Fruit fly (Drosophila melanogaster) whole organism, embryonic: ENCODE results near the gene CG12017.

Experiments
- Atf3 ChIP-seq: fragments of 200-800 bp; sonication (Bioruptor generic); optimal IDR thresholded peaks from 3 replicates; lab custom pipeline; 2016; ENCODE audit warnings: missing biosample characterization, missing genetic modification characterization
- Blimp-1 ChIP-seq: fragments of 200-800 bp; sonication (Bioruptor generic); optimal IDR thresholded peaks from 3 replicates; lab custom pipeline; 2018; ENCODE audit warnings: missing biosample characterization, missing genetic modification characterization, mild to moderate bottlenecking, moderate library complexity, missing genetic modification reagents
- CG10321 ChIP-seq: fragments of 200-800 bp; sonication (Bioruptor generic); IDR thresholded peaks from 2 replicates; pipeline ENCODE4 v1.3.6; 2022; ENCODE audit warnings: missing biosample characterization, missing genetic modification characterization
- CG12155 ChIP-seq: fragments of 200-800 bp; sonication (Bioruptor generic); optimal IDR thresholded peaks from 3 replicates; lab custom pipeline; 2016; ENCODE audit warnings: missing biosample characterization, missing genetic modification characterization
- CG13296 ChIP-seq: fragments of 200-800 bp; sonication (Bioruptor generic); optimal IDR thresholded peaks from 3 replicates; lab custom pipeline; 2018; ENCODE audit warnings: missing biosample characterization, mild to moderate bottlenecking, missing genetic modification characterization
- CG14441 ChIP-seq: fragments of 200-800 bp; sonication (Bioruptor generic); IDR thresholded peaks from 2 replicates; pipeline ENCODE4 v1.3.6; 2022; ENCODE audit warnings: missing biosample characterization, missing genetic modification characterization
- CG16813 ChIP-seq: fragments of 200-800 bp; sonication (Bioruptor generic); IDR thresholded peaks from 3 replicates; pipeline ENCODE4 v1.3.6; 2022; ENCODE audit warnings: missing biosample characterization, missing genetic modification characterization; ENCODE audit not compliant: partially characterized antibody
- CG16815 ChIP-seq: fragments of 200-800 bp; sonication (Bioruptor generic); optimal IDR thresholded peaks from 3 replicates; lab custom pipeline; 2017; ENCODE audit warnings: missing biosample characterization, mild to moderate bottlenecking, missing genetic modification characterization
- CG17186 ChIP-seq: fragments of 200-800 bp; sonication (Bioruptor generic); optimal IDR thresholded peaks from 3 replicates; lab custom pipeline; 2017; ENCODE audit warnings: missing biosample characterization, missing genetic modification reagents, missing genetic modification characterization
- CG18619 ChIP-seq: fragments of 200-800 bp; sonication (Bioruptor generic); optimal IDR thresholded peaks from 3 replicates; lab custom pipeline; 2017; ENCODE audit warnings: missing biosample characterization, mild to moderate bottlenecking, missing genetic modification characterization
- CG2889 ChIP-seq: fragments of 200-800 bp; sonication (Bioruptor generic); IDR thresholded peaks from 3 replicates; pipeline ENCODE4 v1.3.6; 2022; ENCODE audit warnings: missing biosample characterization, missing genetic modification characterization
- CG30431 ChIP-seq: fragments of 200-800 bp; sonication (Bioruptor generic); optimal IDR thresholded peaks from 2 replicates; lab custom pipeline; 2017; ENCODE audit warnings: missing biosample characterization, missing genetic modification characterization
- CG32772 ChIP-seq: fragments of 200-800 bp; sonication (Bioruptor generic); IDR thresholded peaks from 2 replicates; pipeline ENCODE4 v1.3.6; 2022; ENCODE audit warnings: missing biosample characterization, missing genetic modification characterization
- CG5953 ChIP-seq: fragments of 200-800 bp; sonication (Bioruptor generic); IDR thresholded peaks from 2 replicates; pipeline ENCODE4 v1.3.6; 2022; ENCODE audit warnings: missing biosample characterization, missing genetic modification characterization
- CG6654 ChIP-seq: fragments of 200-800 bp; sonication (Bioruptor generic); optimal IDR thresholded peaks from 2 replicates; lab custom pipeline; 2017; ENCODE audit warnings: missing biosample characterization, mild to moderate bottlenecking, missing genetic modification characterization
- CG7372 ChIP-seq: fragments of 200-800 bp; sonication (Bioruptor generic); IDR thresholded peaks from 2 replicates; pipeline ENCODE4 v1.3.6; 2022; ENCODE audit warnings: missing biosample characterization, missing genetic modification characterization
- CG7786 ChIP-seq: fragments of 200-800 bp; sonication (Bioruptor generic); optimal IDR thresholded peaks from 2 replicates; lab custom pipeline; 2016; ENCODE audit warnings: missing biosample characterization, missing genetic modification characterization
- CG9437 ChIP-seq: fragments of 200-800 bp; sonication (Bioruptor generic); optimal IDR thresholded peaks from 2 replicates; lab custom pipeline; 2018; ENCODE audit warnings: missing biosample characterization, mild to moderate bottlenecking, missing genetic modification characterization
- CG9797 ChIP-seq: fragments of 200-800 bp; sonication (Bioruptor generic); optimal IDR thresholded peaks from 3 replicates; lab custom pipeline; 2018; ENCODE audit warnings: missing biosample characterization, mild to moderate bottlenecking, missing genetic modification characterization
- CTCF ChIP-seq: fragments of 200-800 bp; sonication (Bioruptor generic); optimal IDR thresholded peaks from 2 replicates; lab custom pipeline; 2017; ENCODE audit warnings: missing biosample characterization, mild to moderate bottlenecking, missing genetic modification characterization, moderate library complexity
- D ChIP-seq, 2 experiments: fragments of 200-800 bp in 1 of 2; fragments of >200 bp in 1 of 2; sonication (Bioruptor generic) in 1 of 2; optimal IDR thresholded peaks; 2 replicates in 1 of 2; 3 replicates in 1 of 2; lab custom pipeline; 2017; ENCODE audit warnings: mild to moderate bottlenecking in 1 of 2, missing biosample characterization in 1 of 2, missing genetic modification characterization in 1 of 2, missing genetic modification reagents in 1 of 2
- Dad ChIP-seq: fragments of 200-800 bp; sonication (Bioruptor generic); optimal IDR thresholded peaks from 3 replicates; lab custom pipeline; 2016; ENCODE audit warnings: missing biosample characterization, missing genetic modification characterization
- ERR ChIP-seq: fragments of 200-800 bp; sonication (Bioruptor generic); optimal IDR thresholded peaks from 2 replicates; lab custom pipeline; 2016; ENCODE audit warnings: missing biosample characterization, missing genetic modification characterization
- Eip74EF ChIP-seq, 2 experiments: fragments of 200-800 bp in 1 of 2; fragments of >200 bp in 1 of 2; sonication (Bioruptor generic) in 1 of 2; optimal IDR thresholded peaks; 2 replicates each; lab custom pipeline; 2017 to 2019; ENCODE audit warnings: missing biosample characterization in 2 of 2, missing genetic modification characterization in 2 of 2, mild to moderate bottlenecking in 1 of 2, moderate library complexity in 1 of 2
- H15 ChIP-seq: fragments of 200-800 bp; sonication (Bioruptor generic); IDR thresholded peaks from 3 replicates; pipeline ENCODE4 v1.3.6; 2022; ENCODE audit warnings: missing biosample characterization, missing genetic modification characterization
- Jarid2 ChIP-seq: fragments of 200-800 bp; sonication (Bioruptor generic); optimal IDR thresholded peaks from 3 replicates; lab custom pipeline; 2017; ENCODE audit warnings: mild to moderate bottlenecking, missing biosample characterization, missing genetic modification reagents, missing genetic modification characterization
- MESR4 ChIP-seq: fragments of 200-800 bp; sonication (Bioruptor generic); optimal IDR thresholded peaks from 2 replicates; lab custom pipeline; 2018; ENCODE audit warnings: missing biosample characterization, mild to moderate bottlenecking, missing genetic modification characterization, moderate library complexity
- MTF-1 ChIP-seq: fragments of 200-800 bp; sonication (Bioruptor generic); optimal IDR thresholded peaks from 2 replicates; lab custom pipeline; 2018; ENCODE audit warnings: missing biosample characterization, mild to moderate bottlenecking, missing genetic modification characterization, borderline replicate concordance
- NK7.1 ChIP-seq: fragments of 200-800 bp; sonication (Bioruptor generic); optimal IDR thresholded peaks from 3 replicates; lab custom pipeline; 2016; ENCODE audit warnings: missing biosample characterization, missing genetic modification characterization
- Neu2 ChIP-seq: fragments of 200-800 bp; sonication (Bioruptor generic); optimal IDR thresholded peaks from 3 replicates; lab custom pipeline; 2016; ENCODE audit warnings: missing biosample characterization, missing genetic modification characterization, borderline replicate concordance
- Nf-YB ChIP-seq: fragments of 200-800 bp; sonication (Bioruptor generic); optimal IDR thresholded peaks from 3 replicates; lab custom pipeline; 2019; ENCODE audit warnings: missing biosample characterization, mild to moderate bottlenecking, missing genetic modification characterization, moderate library complexity
- Sox100B ChIP-seq: fragments of 200-800 bp; sonication (Bioruptor generic); optimal IDR thresholded peaks from 3 replicates; lab custom pipeline; 2018; ENCODE audit warnings: missing biosample characterization, mild to moderate bottlenecking, missing genetic modification characterization
- YL-1 ChIP-seq: fragments of 200-800 bp; sonication (Bioruptor generic); optimal IDR thresholded peaks from 3 replicates; lab custom pipeline; 2017; ENCODE audit warnings: missing biosample characterization, mild to moderate bottlenecking, missing genetic modification characterization
- btn ChIP-seq: fragments of 200-800 bp; sonication (Bioruptor generic); optimal IDR thresholded peaks from 2 replicates; lab custom pipeline; 2016; ENCODE audit warnings: missing biosample characterization, missing genetic modification characterization
- caup ChIP-seq: fragments of 200-800 bp; sonication (Bioruptor generic); optimal IDR thresholded peaks from 3 replicates; lab custom pipeline; 2017; ENCODE audit warnings: missing biosample characterization, mild to moderate bottlenecking, missing genetic modification characterization, moderate library complexity; ENCODE audit not compliant: severe bottlenecking
- cg ChIP-seq: fragments of 200-800 bp; sonication (Bioruptor generic); optimal IDR thresholded peaks from 3 replicates; lab custom pipeline; 2019; ENCODE audit warnings: missing biosample characterization, mild to moderate bottlenecking, missing genetic modification characterization, moderate library complexity
- chinmo ChIP-seq: fragments of 200-800 bp; sonication (Bioruptor generic); IDR thresholded peaks from 4 replicates; pipeline ENCODE4 v1.3.6; 2022; ENCODE audit warnings: missing biosample characterization, missing genetic modification characterization; ENCODE audit not compliant: partially characterized antibody
- danr ChIP-seq: fragments of 200-800 bp; sonication (Bioruptor generic); IDR thresholded peaks from 2 replicates; pipeline ENCODE4 v1.3.6; 2022; ENCODE audit warnings: missing biosample characterization, missing genetic modification characterization
- gcm2 ChIP-seq: fragments of 200-800 bp; sonication (Bioruptor generic); optimal IDR thresholded peaks from 2 replicates; lab custom pipeline; 2016; ENCODE audit warnings: missing biosample characterization, missing genetic modification characterization
- jigr1 ChIP-seq: fragments of 200-800 bp; sonication (Bioruptor generic); IDR thresholded peaks from 3 replicates; pipeline ENCODE4 v1.3.6; 2022; ENCODE audit warnings: missing biosample characterization, missing genetic modification characterization
- mam ChIP-seq: fragments of 200-800 bp; sonication (Bioruptor generic); optimal IDR thresholded peaks from 3 replicates; lab custom pipeline; 2016; ENCODE audit warnings: missing biosample characterization, missing genetic modification characterization
- pho ChIP-seq: fragments of 200-800 bp; sonication (Bioruptor generic); optimal IDR thresholded peaks from 2 replicates; lab custom pipeline; 2016; ENCODE audit warnings: missing biosample characterization, missing genetic modification characterization
- pnt ChIP-seq: fragments of 200-800 bp; sonication (Bioruptor generic); optimal IDR thresholded peaks from 3 replicates; lab custom pipeline; 2016; ENCODE audit warnings: missing biosample characterization, missing genetic modification characterization
- sens ChIP-seq: fragments of 200-800 bp; sonication (Bioruptor generic); peaks from one replicate; lab custom pipeline; 2016; ENCODE audit warnings: missing biosample characterization, missing genetic modification characterization
- sqz ChIP-seq: fragments of 200-800 bp; sonication (Bioruptor generic); optimal IDR thresholded peaks from 3 replicates; lab custom pipeline; 2018; ENCODE audit warnings: missing biosample characterization, mild to moderate bottlenecking, missing genetic modification characterization
- tll ChIP-seq, 2 experiments: fragments of 200-800 bp in 1 of 2; fragments of >200 bp in 1 of 2; sonication (Bioruptor generic) in 1 of 2; optimal IDR thresholded peaks; 2 replicates each; lab custom pipeline; 2017 to 2019; ENCODE audit warnings: missing biosample characterization in 2 of 2, missing genetic modification characterization in 2 of 2, mild to moderate bottlenecking in 1 of 2, moderate library complexity in 1 of 2
- vnd ChIP-seq: fragments of 200-800 bp; sonication (Bioruptor generic); IDR thresholded peaks from 3 replicates; pipeline ENCODE4 v1.3.6; 2022; ENCODE audit warnings: missing biosample characterization, missing genetic modification characterization; ENCODE audit not compliant: partially characterized antibody
- wdn ChIP-seq: fragments of 200-800 bp; sonication (Bioruptor generic); IDR thresholded peaks from 2 replicates; pipeline ENCODE4 v1.3.6; 2022; ENCODE audit warnings: missing biosample characterization, missing genetic modification characterization
- wor ChIP-seq: fragments of 200-800 bp; sonication (Bioruptor generic); IDR thresholded peaks from 2 replicates; pipeline ENCODE4 v1.3.6; 2022; ENCODE audit warnings: missing biosample characterization, missing genetic modification characterization

Gene CG12017

DNA sequence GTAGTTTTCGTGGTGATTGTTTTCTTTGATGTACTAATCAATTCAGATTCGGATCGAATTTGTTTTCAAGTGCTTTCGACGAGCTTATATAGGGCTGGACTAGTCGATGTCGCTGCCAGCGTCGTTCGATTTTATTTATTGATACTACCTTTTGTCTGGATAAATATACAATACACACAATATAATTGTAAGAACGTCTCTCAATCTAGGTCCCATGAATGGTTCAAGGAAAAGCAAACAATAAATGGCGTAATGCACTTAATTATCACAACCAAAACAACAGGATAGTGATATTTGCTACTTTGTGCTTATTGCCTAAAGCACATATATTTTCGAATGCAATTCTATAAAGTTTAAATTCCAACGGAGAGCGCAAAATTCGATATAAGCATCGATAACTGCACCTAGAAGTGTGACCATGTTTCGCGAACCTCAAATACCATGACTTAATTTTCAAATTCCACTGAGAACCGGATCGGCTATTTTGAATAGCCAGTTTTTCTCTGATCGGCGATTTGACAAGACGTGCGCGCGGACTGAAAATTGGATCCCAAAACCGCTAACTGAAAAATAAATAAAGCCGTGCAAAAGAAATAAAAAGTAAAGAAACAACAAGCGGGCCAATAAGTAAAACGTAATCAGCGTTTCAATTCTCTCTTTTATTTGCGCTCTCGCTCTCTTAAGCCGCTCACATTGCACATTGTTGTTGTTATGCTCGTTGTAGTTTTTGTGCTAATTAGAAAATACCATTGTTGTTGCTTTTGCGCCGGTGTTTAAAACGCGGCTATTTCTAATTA is 56.5 kb downstream of the CG12017 start, which contains the start of the genes Drsl6 and kst (continued):
- TF ChIP-seq wdn (GFP tag; lab: Robert Waterston, UW) (no peak), CG16813 (no peak), CG32772 (GFP tag; lab: Robert Waterston, UW) (no peak), caup (GFP tag; lab: Kevin White, UChicago) (peak; percentile 57), CG10321 (GFP tag; lab: Robert Waterston, UW) (0 out of 2 replicates have a peak, but pooled peaks have one; percentile 20), CG12155 (GFP tag; lab: Kevin White, UChicago) (no peak), chinmo (GFP tag; lab: Robert Waterston, UW) (peak; percentile 75; the same call in 2 of the 4 replicates), Neu2 (GFP tag; lab: Kevin White, UChicago) (no peak), CG5953 (GFP tag; lab: Robert Waterston, UW) (no peak), btn (GFP tag; lab: Kevin White, UChicago) (no peak), sens (GFP tag; lab: Kevin White, UChicago) (peak; percentile 83), sqz (GFP tag; lab: Kevin White, UChicago) (peak; percentile 6), Jarid2 (GFP tag; lab: Kevin White, UChicago) (peak; percentile 97), danr (GFP tag; lab: Robert Waterston, UW) (no peak), CG9797 (peak; percentile 72), CG13296 (peak; percentile 38), CG18619 (GFP tag; lab: Kevin White, UChicago) (no peak), YL-1 (GFP tag; lab: Kevin White, UChicago) (peak; percentile 19), CG16815 (GFP tag; lab: Kevin White, UChicago) (no peak), H15 (GFP tag; lab: Robert Waterston, UW) (no peak), jigr1 (GFP tag; lab: Robert Waterston, UW) (no peak), pho (GFP tag; lab: Kevin White, UChicago) (no peak), ERR (no peak), CG7372 (no peak), pnt (GFP tag; lab: Kevin White, UChicago) (no peak), MESR4 (GFP tag; lab: Kevin White, UChicago) (peak; percentile 7), Dad (GFP tag; lab: Kevin White, UChicago) (no peak), Nf-YB (GFP tag; lab: Kevin White, UChicago) (no peak), CG7786 (no peak), CTCF (GFP tag; lab: Kevin White, UChicago) (no peak), mam (GFP tag; lab: Kevin White, UChicago) (no peak), Eip74EF (GFP tag; optimal IDR thresholded peaks at IDR 0.05; lab: Kevin White, UChicago) (peak in 1 of 2 experiments; percentile 36), CG6654 (no peak), MTF-1 (GFP tag; lab: Kevin White, UChicago) (peak; percentile 13), CG17186 (peak; percentile 90), CG14441 (GFP tag; lab: Robert Waterston, UW) (0 out of 2 replicates have a peak, but pooled peaks have one; percentile 23), cg (GFP tag; lab: Kevin White, UChicago) (no peak), CG9437 (GFP tag; lab: Kevin White, UChicago) (no peak), vnd (GFP tag; lab: Robert Waterston, UW) (no peak), Sox100B (GFP tag; lab: Kevin White, UChicago) (no peak), D (optimal IDR thresholded peaks at IDR 0.05; lab: Kevin White, UChicago) (no peak), D (GFP tag; optimal IDR thresholded peaks at IDR 0.05; lab: Kevin White, UChicago) (no peak), CG30431 (no peak), NK7.1 (no peak), wor (GFP tag; lab: Robert Waterston, UW) (no peak), gcm2 (no peak), CG2889 (GFP tag; lab: Robert Waterston, UW) (no peak), Atf3 (GFP tag; lab: Kevin White, UChicago) (no peak), Blimp-1 (no peak), tll (GFP tag; optimal IDR thresholded peaks at IDR 0.05; lab: Kevin White, UChicago) (no peak)
